Fruit fly (Drosophila melanogaster) whole organism, embryonic: ENCODE data around the gene Rab26.

Experiments
- Abd-B ChIP-seq: fragments of 200-800 bp; sonication (Bioruptor generic); optimal IDR thresholded peaks from 2 replicates; lab custom pipeline; 2018; ENCODE audit warnings: missing biosample characterization, mild to moderate bottlenecking, missing genetic modification characterization, moderate library complexity
- CG10366 ChIP-seq: fragments of 200-800 bp; sonication (Bioruptor generic); IDR thresholded peaks from 2 replicates; pipeline ENCODE4 v1.3.6; 2022; ENCODE audit warnings: missing biosample characterization, missing genetic modification characterization
- CG11398 ChIP-seq: fragments of 200-800 bp; sonication (Bioruptor generic); optimal IDR thresholded peaks from 2 replicates; lab custom pipeline; 2016; ENCODE audit warnings: missing biosample characterization, missing genetic modification characterization
- CG15696 ChIP-seq: fragments of 200-800 bp; sonication (Bioruptor generic); optimal IDR thresholded peaks from 2 replicates; lab custom pipeline; 2019; ENCODE audit warnings: missing biosample characterization, mild to moderate bottlenecking, missing genetic modification characterization, moderate library complexity
- CG17361 ChIP-seq: fragments of 200-800 bp; sonication (Bioruptor generic); IDR thresholded peaks from 3 replicates; pipeline ENCODE4 v1.3.6; 2022; ENCODE audit warnings: missing biosample characterization, missing genetic modification characterization
- CG2129 ChIP-seq: fragments of 200-800 bp; sonication (Bioruptor generic); IDR thresholded peaks from 2 replicates; pipeline ENCODE4 v1.3.6; 2022; ENCODE audit warnings: missing biosample characterization, missing genetic modification characterization; ENCODE audit not compliant: partially characterized antibody
- CG2875 ChIP-seq: fragments of 200-800 bp; sonication (Bioruptor generic); optimal IDR thresholded peaks from 2 replicates; lab custom pipeline; 2017; ENCODE audit warnings: missing biosample characterization, mild to moderate bottlenecking, missing genetic modification characterization, missing genetic modification reagents
- CG30020 ChIP-seq: fragments of 200-800 bp; optimal IDR thresholded peaks from 2 replicates; lab custom pipeline; 2019; ENCODE audit warnings: missing biosample characterization, mild to moderate bottlenecking, missing genetic modification characterization, moderate library complexity
- CG30403 ChIP-seq: fragments of 200-800 bp; sonication (Bioruptor generic); optimal IDR thresholded peaks from 3 replicates; lab custom pipeline; 2016; ENCODE audit warnings: missing biosample characterization, missing genetic modification characterization
- CG3163 ChIP-seq: fragments of 200-800 bp; sonication (Bioruptor generic); optimal IDR thresholded peaks from 3 replicates; lab custom pipeline; 2016; ENCODE audit warnings: missing biosample characterization, missing genetic modification characterization
- CG42726 ChIP-seq: fragments of 200-800 bp; sonication (Bioruptor generic); IDR thresholded peaks from 2 replicates; pipeline ENCODE4 v1.3.6; 2022; ENCODE audit warnings: missing biosample characterization, missing genetic modification characterization; ENCODE audit not compliant: partially characterized antibody
- CG4360 ChIP-seq: fragments of 200-800 bp; sonication (Bioruptor generic); IDR thresholded peaks from 2 replicates; pipeline ENCODE4 v1.3.6; 2022; ENCODE audit warnings: missing biosample characterization, missing genetic modification characterization
- CG4820 ChIP-seq: fragments of 200-800 bp; sonication (Bioruptor generic); optimal IDR thresholded peaks from 3 replicates; lab custom pipeline; 2016; ENCODE audit warnings: missing biosample characterization, missing genetic modification characterization
- CG5245 ChIP-seq: fragments of 200-800 bp; sonication (Bioruptor generic); optimal IDR thresholded peaks from 3 replicates; lab custom pipeline; 2016; ENCODE audit warnings: missing biosample characterization, missing genetic modification characterization
- CG7357 ChIP-seq: fragments of 200-800 bp; sonication (Bioruptor generic); IDR thresholded peaks from 3 replicates; pipeline ENCODE4 v1.3.6; 2022; ENCODE audit warnings: missing biosample characterization, missing genetic modification characterization
- CG9797 ChIP-seq: fragments of 200-800 bp; sonication (Bioruptor generic); optimal IDR thresholded peaks from 3 replicates; lab custom pipeline; 2018; ENCODE audit warnings: missing biosample characterization, mild to moderate bottlenecking, missing genetic modification characterization
- Camta ChIP-seq: fragments of 200-800 bp; sonication (Bioruptor generic); optimal IDR thresholded peaks from 2 replicates; lab custom pipeline; 2016; ENCODE audit warnings: missing biosample characterization, missing genetic modification characterization
- D ChIP-seq, 2 experiments: fragments of 200-800 bp in 1 of 2; fragments of >200 bp in 1 of 2; sonication (Bioruptor generic) in 1 of 2; optimal IDR thresholded peaks; 2 replicates in 1 of 2; 3 replicates in 1 of 2; lab custom pipeline; 2017; ENCODE audit warnings: mild to moderate bottlenecking in 1 of 2, missing biosample characterization in 1 of 2, missing genetic modification characterization in 1 of 2, missing genetic modification reagents in 1 of 2
- Dip3 ChIP-seq: fragments of 200-800 bp; sonication (Bioruptor generic); optimal IDR thresholded peaks from 3 replicates; lab custom pipeline; 2016; ENCODE audit warnings: missing biosample characterization, missing genetic modification characterization
- Drgx ChIP-seq: fragments of 200-800 bp; sonication (Bioruptor generic); IDR thresholded peaks from 2 replicates; pipeline ENCODE4 v1.3.6; 2022; ENCODE audit warnings: missing biosample characterization, missing genetic modification characterization
- E2f1 ChIP-seq: fragments of 200-800 bp; sonication (Bioruptor generic); IDR thresholded peaks from 2 replicates; pipeline ENCODE4 v1.3.6; 2022; ENCODE audit warnings: missing biosample characterization, missing genetic modification characterization
- Hr39 ChIP-seq: fragments of >200 bp; optimal IDR thresholded peaks from 2 replicates; lab custom pipeline; 2017
- Hsf ChIP-seq: fragments of 200-800 bp; sonication (Bioruptor generic); optimal IDR thresholded peaks from 3 replicates; lab custom pipeline; 2016; ENCODE audit warnings: missing biosample characterization, missing genetic modification characterization
- MBD-R2 ChIP-seq: fragments of 200-800 bp; sonication (Bioruptor generic); IDR thresholded peaks from 2 replicates; pipeline ENCODE4 v1.3.6; 2022; ENCODE audit warnings: missing biosample characterization, missing genetic modification characterization
- Oaz ChIP-seq: fragments of 200-800 bp; sonication (Bioruptor generic); IDR thresholded peaks from 2 replicates; pipeline ENCODE4 v1.3.6; 2022; ENCODE audit warnings: missing biosample characterization, missing genetic modification characterization
- Opbp ChIP-seq: fragments of 200-800 bp; sonication (Bioruptor generic); IDR thresholded peaks from 3 replicates; pipeline ENCODE4 v1.3.6; 2022; ENCODE audit warnings: missing biosample characterization, missing genetic modification characterization; ENCODE audit not compliant: partially characterized antibody
- PHDP ChIP-seq: fragments of 200-800 bp; sonication (Bioruptor generic); optimal IDR thresholded peaks from 3 replicates; lab custom pipeline; 2018; ENCODE audit warnings: missing biosample characterization, mild to moderate bottlenecking, missing genetic modification characterization, moderate library complexity
- Stat92E ChIP-seq, 3 experiments: fragments of >200 bp in 2 of 3; fragments of 200-800 bp in 1 of 3; sonication (Bioruptor generic) in 1 of 3; optimal IDR thresholded peaks; 2 replicates each; lab custom pipeline; 2017 to 2019; ENCODE audit warnings: missing biosample characterization in 3 of 3, missing genetic modification characterization in 3 of 3, mild to moderate bottlenecking in 1 of 3, moderate library complexity in 1 of 3
- YL-1 ChIP-seq: fragments of 200-800 bp; sonication (Bioruptor generic); optimal IDR thresholded peaks from 3 replicates; lab custom pipeline; 2017; ENCODE audit warnings: missing biosample characterization, mild to moderate bottlenecking, missing genetic modification characterization
- cad ChIP-seq: fragments of >200 bp; optimal IDR thresholded peaks from 2 replicates; lab custom pipeline; 2017; ENCODE audit warnings: missing biosample characterization, missing genetic modification characterization
- cg ChIP-seq: fragments of 200-800 bp; sonication (Bioruptor generic); optimal IDR thresholded peaks from 3 replicates; lab custom pipeline; 2019; ENCODE audit warnings: missing biosample characterization, mild to moderate bottlenecking, missing genetic modification characterization, moderate library complexity
- ci ChIP-seq: fragments of 200-800 bp; sonication (Bioruptor generic); IDR thresholded peaks from 3 replicates; pipeline ENCODE4 v1.3.6; 2022; ENCODE audit warnings: missing biosample characterization, missing genetic modification characterization
- dati ChIP-seq: fragments of 200-800 bp; sonication (Bioruptor generic); IDR thresholded peaks from 2 replicates; pipeline ENCODE4 v1.3.6; 2022; ENCODE audit warnings: missing biosample characterization, missing genetic modification characterization
- disco-r ChIP-seq: fragments of 200-800 bp; sonication (Bioruptor generic); optimal IDR thresholded peaks from 2 replicates; lab custom pipeline; 2016; ENCODE audit warnings: missing biosample characterization, missing genetic modification characterization
- eyg ChIP-seq: fragments of 200-800 bp; sonication (Bioruptor generic); optimal IDR thresholded peaks from 3 replicates; lab custom pipeline; 2016; ENCODE audit warnings: missing biosample characterization, missing genetic modification characterization
- gem ChIP-seq: fragments of 200-800 bp; sonication (Bioruptor generic); optimal IDR thresholded peaks from 2 replicates; lab custom pipeline; 2019; ENCODE audit warnings: missing biosample characterization, mild to moderate bottlenecking, missing genetic modification characterization, moderate library complexity
- grn ChIP-seq: fragments of 200-800 bp; sonication (Bioruptor generic); optimal IDR thresholded peaks from 3 replicates; lab custom pipeline; 2017; ENCODE audit warnings: missing biosample characterization, missing genetic modification characterization
- gro ChIP-seq: fragments of 200-800 bp; sonication (Bioruptor generic); optimal IDR thresholded peaks from 2 replicates; lab custom pipeline; 2016; ENCODE audit warnings: missing biosample characterization, missing genetic modification characterization
- gsb-n ChIP-seq: fragments of 200-800 bp; sonication (Bioruptor generic); optimal IDR thresholded peaks from 3 replicates; lab custom pipeline; 2018; ENCODE audit warnings: missing biosample characterization, mild to moderate bottlenecking, missing genetic modification characterization
- mirr ChIP-seq: fragments of 200-800 bp; sonication (Bioruptor generic); optimal IDR thresholded peaks from 3 replicates; lab custom pipeline; 2018; ENCODE audit warnings: missing biosample characterization, mild to moderate bottlenecking, missing genetic modification characterization
- nmo ChIP-seq: fragments of 200-800 bp; sonication (Bioruptor generic); optimal IDR thresholded peaks from 2 replicates; lab custom pipeline; 2018; ENCODE audit warnings: missing biosample characterization, mild to moderate bottlenecking, missing genetic modification characterization, moderate library complexity
- otp ChIP-seq: fragments of 200-800 bp; sonication (Bioruptor generic); IDR thresholded peaks from 3 replicates; pipeline ENCODE4, ENCODE4 v1.3.6; 2022; ENCODE audit warnings: missing biosample characterization, missing genetic modification characterization
- phol ChIP-seq: fragments of 200-800 bp; sonication (Bioruptor generic); optimal IDR thresholded peaks from 3 replicates; lab custom pipeline; 2018; ENCODE audit warnings: missing biosample characterization, mild to moderate bottlenecking, missing genetic modification characterization, moderate library complexity
- ro ChIP-seq: fragments of 200-800 bp; sonication (Bioruptor generic); IDR thresholded peaks from 2 replicates; pipeline ENCODE4 v1.3.6; 2022; ENCODE audit warnings: missing biosample characterization, missing genetic modification characterization
- slp2 ChIP-seq: fragments of 200-800 bp; sonication (Bioruptor generic); optimal IDR thresholded peaks from 2 replicates; lab custom pipeline; 2016; ENCODE audit warnings: missing biosample characterization, missing genetic modification characterization
- tll ChIP-seq, 2 experiments: fragments of 200-800 bp in 1 of 2; fragments of >200 bp in 1 of 2; sonication (Bioruptor generic) in 1 of 2; optimal IDR thresholded peaks; 2 replicates each; lab custom pipeline; 2017 to 2019; ENCODE audit warnings: missing biosample characterization in 2 of 2, missing genetic modification characterization in 2 of 2, mild to moderate bottlenecking in 1 of 2, moderate library complexity in 1 of 2
- z ChIP-seq: fragments of 200-800 bp; sonication (Bioruptor generic); IDR thresholded peaks from 3 replicates; pipeline ENCODE4 v1.3.6; 2022; ENCODE audit warnings: missing biosample characterization, missing genetic modification characterization
- zfh2 ChIP-seq: fragments of 200-800 bp; sonication (Bioruptor generic); optimal IDR thresholded peaks from 2 replicates; lab custom pipeline; 2016; ENCODE audit warnings: missing biosample characterization, missing genetic modification characterization

The Rab26 gene

DNA sequence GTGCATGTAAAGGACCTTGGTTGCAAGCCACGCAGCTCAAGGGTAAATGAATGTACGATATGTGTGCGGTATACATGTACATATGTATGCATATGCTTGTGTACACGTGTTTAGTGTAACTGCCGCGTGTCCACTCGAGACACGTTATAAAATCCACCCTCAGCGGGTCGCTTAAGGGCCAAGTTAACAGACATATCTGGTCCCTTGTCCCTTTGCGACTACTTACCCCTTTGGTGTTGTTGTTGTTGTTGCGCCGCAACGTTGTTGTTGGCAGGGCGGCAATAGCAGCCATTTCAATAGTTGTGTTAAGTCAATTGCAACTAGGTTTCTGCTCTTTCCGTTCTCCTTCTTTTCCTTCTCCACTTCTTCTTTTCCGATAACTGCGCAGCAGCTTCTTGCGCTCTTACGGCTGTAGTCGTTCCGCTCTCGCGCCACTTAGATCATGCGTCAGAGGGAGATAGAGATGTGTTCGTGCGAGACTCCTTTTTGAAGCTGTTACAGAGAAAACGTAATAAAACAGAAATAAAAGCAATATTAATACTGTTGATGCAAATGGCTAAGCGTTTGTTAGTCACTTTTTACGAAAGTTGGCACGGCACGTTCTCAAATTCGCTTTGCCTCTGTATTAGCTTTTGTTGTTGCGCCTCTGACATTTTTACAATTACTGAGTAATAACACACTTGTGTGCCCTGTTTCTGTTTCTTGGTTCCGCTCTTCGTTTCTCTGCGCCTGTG is 28.1 kb downstream of the Rab26 start (continued):
- TF ChIP-seq CG7357: no peak
- TF ChIP-seq dati (GFP tag; lab: Robert Waterston, UW): no peak
- TF ChIP-seq Abd-B: no peak
- no peak for TF ChIP-seq Dip3 (GFP tag; lab: Kevin White, UChicago)
- TF ChIP-seq mirr (GFP tag; lab: Kevin White, UChicago): no peak
- TF ChIP-seq ro (GFP tag; lab: Robert Waterston, UW): no peak
- no peak for TF ChIP-seq eyg
- no peak for TF ChIP-seq Camta (GFP tag; lab: Kevin White, UChicago)
- no peak for TF ChIP-seq slp2 (GFP tag; lab: Kevin White, UChicago)
- TF ChIP-seq gsb-n (tag; lab: Kevin White, UChicago): no peak
- TF ChIP-seq Hr39 (lab: Kevin White, UChicago): no peak
- no peak for TF ChIP-seq gem (tag; lab: Kevin White, UChicago)
- no peak for TF ChIP-seq D (optimal IDR thresholded peaks at IDR 0.05; lab: Kevin White, UChicago)
- no peak for TF ChIP-seq D (GFP tag; optimal IDR thresholded peaks at IDR 0.05; lab: Kevin White, UChicago)
- TF ChIP-seq CG30403: no peak
- no peak for TF ChIP-seq Oaz (GFP tag; lab: Robert Waterston, UW)
- no peak for TF ChIP-seq z
- no peak for TF ChIP-seq CG4820 (GFP tag; lab: Kevin White, UChicago)
- TF ChIP-seq CG9797 (GFP tag; lab: Kevin White, UChicago): no peak
- TF ChIP-seq cad (GFP tag; lab: Kevin White, UChicago): no peak
- no peak for TF ChIP-seq CG42726 (GFP tag; lab: Robert Waterston, UW)
- no peak for TF ChIP-seq Hsf (GFP tag; lab: Kevin White, UChicago)
- no peak for TF ChIP-seq zfh2 (GFP tag; lab: Kevin White, UChicago)
- no peak for TF ChIP-seq CG2129 (GFP tag; lab: Robert Waterston, UW)
- no peak for TF ChIP-seq otp (GFP tag; lab: Robert Waterston, UW)
- TF ChIP-seq Opbp (GFP tag; lab: Robert Waterston, UW): 0 out of 3 replicates have a peak, but pooled peaks have one; percentile 30
- no peak for TF ChIP-seq Drgx (GFP tag; lab: Robert Waterston, UW)
- TF ChIP-seq CG15696 (tag; lab: Kevin White, UChicago): no peak
- peak; percentile 24 for TF ChIP-seq YL-1 (GFP tag; lab: Kevin White, UChicago)

DNA sequence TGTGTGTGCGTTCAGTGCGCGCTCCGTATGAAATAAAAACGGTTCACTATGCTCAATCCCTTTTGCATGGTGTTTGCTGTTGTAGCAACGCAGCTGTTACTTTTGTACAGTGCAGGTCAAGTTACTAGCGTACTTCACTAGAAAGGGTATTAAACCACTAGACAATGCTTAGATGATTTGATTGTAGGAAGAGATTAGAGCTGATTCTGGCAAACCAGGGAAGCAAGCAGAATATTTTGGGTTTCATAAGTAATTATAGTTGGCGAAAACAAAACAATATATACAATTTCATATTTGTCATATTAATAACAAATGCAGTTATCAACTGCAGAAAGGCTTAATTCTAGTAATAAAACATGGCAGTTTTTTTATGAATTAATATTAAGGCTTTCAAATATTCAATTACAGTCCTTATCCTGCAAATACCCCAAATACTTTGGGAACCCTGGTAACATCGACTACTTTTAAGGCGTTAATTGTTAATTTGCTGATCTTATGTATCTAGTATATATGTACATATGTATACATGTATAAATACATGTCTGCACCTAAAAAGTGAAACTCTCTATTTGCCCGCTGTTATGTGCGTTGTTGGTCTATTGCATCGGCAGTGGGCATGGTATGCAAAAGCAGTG is 28.7 kb downstream of the Rab26 start:
- TF ChIP-seq PHDP (tag; lab: Kevin White, UChicago) (peak; percentile 44), CG11398 (no peak), z (no peak), CG2875 (GFP tag; lab: Kevin White, UChicago) (peak; percentile 2), gro (GFP tag; lab: Kevin White, UChicago) (no peak), CG4360 (GFP tag; lab: Robert Waterston, UW) (no peak), nmo (GFP tag; lab: Kevin White, UChicago) (peak; percentile 50), Stat92E (GFP tag; optimal IDR thresholded peaks at IDR 0.05; lab: Kevin White, UChicago) (no peak), tll (GFP tag; optimal IDR thresholded peaks at IDR 0.05; lab: Kevin White, UChicago) (no peak), phol (tag; lab: Kevin White, UChicago) (peak; percentile 52), ci (GFP tag; lab: Robert Waterston, UW) (peak; percentile 59; the same call in 2 of the 3 replicates), disco-r (GFP tag; lab: Kevin White, UChicago) (no peak), MBD-R2 (no peak; the same call in 1 of the 2 replicates), CG5245 (GFP tag; lab: Kevin White, UChicago) (peak; percentile 25), CG17361 (peak; percentile 72), CG30020 (no peak), CG10366 (GFP tag; lab: Robert Waterston, UW) (peak; percentile 35; the same call in 1 of the 2 replicates), grn (GFP tag; lab: Kevin White, UChicago) (no peak), E2f1 (GFP tag; lab: Robert Waterston, UW) (peak; percentile 46), CG3163 (GFP tag; lab: Kevin White, UChicago) (no peak), Camta (GFP tag; lab: Kevin White, UChicago) (peak; percentile 45), CG42726 (GFP tag; lab: Robert Waterston, UW) (no peak), cg (GFP tag; lab: Kevin White, UChicago) (peak; percentile 20)
